Worm (Caenorhabditis elegans) whole organism, L1 larva: Measurements from ENCODE around the gene T07E3.2.

ENCODE experiments used
- C16A3.4 ChIP-seq: fragments of 150-350 bp; optimal IDR thresholded peaks from 2 replicates; lab custom pipeline; 2014; ENCODE audit warnings: missing biosample characterization, missing genetic modification characterization
- C34B4.2 ChIP-seq: sonication (generic microtip); optimal IDR thresholded peaks from 2 replicates; lab custom pipeline; 2017; ENCODE audit warnings: mild to moderate bottlenecking, missing genetic modification characterization, missing compliant biosample characterization
- F16B12.6 ChIP-seq: fragments of 150-350 bp; optimal IDR thresholded peaks from 2 replicates; lab custom pipeline; 2014; ENCODE audit warnings: missing biosample characterization, missing genetic modification characterization
- aha-1 ChIP-seq: fragments of 150-350 bp; optimal IDR thresholded peaks from 2 replicates; lab custom pipeline; 2014; ENCODE audit warnings: missing biosample characterization, missing genetic modification characterization
- alr-1 ChIP-seq: fragments of 200-800 bp; sonication (Bioruptor generic); optimal IDR thresholded peaks from 2 replicates; lab custom pipeline; 2018; ENCODE audit warnings: borderline replicate concordance, mild to moderate bottlenecking, missing genetic modification characterization, missing compliant biosample characterization
- ama-1 ChIP-seq: fragments of 150-350 bp; optimal IDR thresholded peaks from 2 replicates; lab custom pipeline; 2014
- blmp-1 ChIP-seq: fragments of 150-350 bp; optimal IDR thresholded peaks from 2 replicates; lab custom pipeline; 2014; ENCODE audit warnings: missing biosample characterization, missing genetic modification characterization
- ceh-90 ChIP-seq: sonication (generic microtip); optimal IDR thresholded peaks from 2 replicates; lab custom pipeline; 2016; ENCODE audit warnings: missing genetic modification characterization, missing compliant biosample characterization
- dpl-1 ChIP-seq, 3 experiments: fragments of 150-350 bp in 2 of 3; sonication (generic microtip) in 1 of 3; optimal IDR thresholded peaks; 2 replicates each; lab custom pipeline; 2014 to 2017; ENCODE audit warnings: missing biosample characterization in 3 of 3, missing genetic modification characterization in 3 of 3, missing genetic modification reagents in 3 of 3
- efl-1 ChIP-seq, 4 experiments: fragments of 150-350 bp; optimal IDR thresholded peaks in 3 of 4; peaks in 1 of 4; 1 replicate in 1 of 4; 2 replicates in 3 of 4; lab custom pipeline; 2014; ENCODE audit warnings: missing biosample characterization in 2 of 4, missing genetic modification characterization in 2 of 4, missing genetic modification reagents in 2 of 4
- efl-3 ChIP-seq: fragments of 200-800 bp; sonication (Bioruptor generic); optimal IDR thresholded peaks from 2 replicates; lab custom pipeline; 2018; ENCODE audit warnings: mild to moderate bottlenecking, missing genetic modification characterization, missing compliant biosample characterization
- elt-2 ChIP-seq: sonication (generic microtip); optimal IDR thresholded peaks from 2 replicates; lab custom pipeline; 2016; ENCODE audit warnings: missing genetic modification characterization, mild to moderate bottlenecking, inconsistent platforms, missing compliant biosample characterization, missing genetic modification reagents
- fkh-10 ChIP-seq: sonication (generic microtip); optimal IDR thresholded peaks from 2 replicates; lab custom pipeline; 2017; ENCODE audit warnings: missing biosample characterization, missing genetic modification reagents, missing genetic modification characterization
- fkh-4 ChIP-seq: sonication (generic microtip); optimal IDR thresholded peaks from 2 replicates; lab custom pipeline; 2016; ENCODE audit warnings: missing compliant biosample characterization, missing genetic modification characterization, borderline replicate concordance
- fkh-8 ChIP-seq: sonication (generic microtip); optimal IDR thresholded peaks from 2 replicates; lab custom pipeline; 2016; ENCODE audit warnings: mild to moderate bottlenecking, missing genetic modification characterization, missing compliant biosample characterization
- hlh-17 ChIP-seq: fragments of 200-800 bp; sonication (Bioruptor generic); optimal IDR thresholded peaks from 2 replicates; lab custom pipeline; 2018; ENCODE audit warnings: missing genetic modification characterization, mild to moderate bottlenecking, missing compliant biosample characterization, moderate library complexity, borderline replicate concordance
- hlh-4 ChIP-seq: sonication (generic microtip); optimal IDR thresholded peaks from 2 replicates; lab custom pipeline; 2016; ENCODE audit warnings: mild to moderate bottlenecking, missing genetic modification characterization, missing compliant biosample characterization
- isw-1 ChIP-seq: fragments of 200-800 bp; sonication (Bioruptor generic); IDR thresholded peaks from 2 replicates; pipeline ENCODE4 v1.3.6; 2022; ENCODE audit warnings: missing genetic modification characterization, missing compliant biosample characterization
- lin-14 ChIP-seq: fragments of 200-800 bp; sonication (Bioruptor generic); optimal IDR thresholded peaks from 2 replicates; lab custom pipeline; 2018; ENCODE audit warnings: mild to moderate bottlenecking, missing genetic modification characterization, moderate library complexity, missing compliant biosample characterization
- lsy-2 ChIP-seq, 2 experiments: fragments of 150-350 bp; optimal IDR thresholded peaks; 2 replicates each; lab custom pipeline; 2014; ENCODE audit warnings: missing biosample characterization in 2 of 2, missing genetic modification characterization in 2 of 2
- mef-2 ChIP-seq: fragments of 150-350 bp; optimal IDR thresholded peaks from 2 replicates; lab custom pipeline; 2014; ENCODE audit warnings: missing biosample characterization, missing genetic modification characterization
- mep-1 ChIP-seq: fragments of 150-350 bp; optimal IDR thresholded peaks from 2 replicates; lab custom pipeline; 2014; ENCODE audit warnings: missing biosample characterization, missing genetic modification characterization
- nhr-11 ChIP-seq: fragments of 150-350 bp; optimal IDR thresholded peaks from 2 replicates; lab custom pipeline; 2014; ENCODE audit warnings: missing biosample characterization, missing genetic modification characterization
- nhr-28 ChIP-seq: fragments of 150-350 bp; optimal IDR thresholded peaks from 2 replicates; lab custom pipeline; 2014; ENCODE audit warnings: missing biosample characterization, missing genetic modification characterization
- nhr-47 ChIP-seq: sonication (generic microtip); optimal IDR thresholded peaks from 2 replicates; lab custom pipeline; 2016; ENCODE audit warnings: mild to moderate bottlenecking, missing genetic modification characterization, moderate library complexity, missing compliant biosample characterization
- nhr-76 ChIP-seq: sonication (generic microtip); optimal IDR thresholded peaks from 2 replicates; lab custom pipeline; 2017; ENCODE audit warnings: missing biosample characterization, missing genetic modification characterization
- nhr-77 ChIP-seq: fragments of 150-350 bp; optimal IDR thresholded peaks from 2 replicates; lab custom pipeline; 2014; ENCODE audit warnings: missing biosample characterization, missing genetic modification characterization
- nhr-84 ChIP-seq: sonication (generic microtip); optimal IDR thresholded peaks from 2 replicates; lab custom pipeline; 2017; ENCODE audit warnings: missing biosample characterization, missing genetic modification characterization
- pag-3 ChIP-seq: sonication (generic microtip); optimal IDR thresholded peaks from 2 replicates; lab custom pipeline; 2017; ENCODE audit warnings: missing genetic modification characterization, mild to moderate bottlenecking, missing compliant biosample characterization, antibody characterized with exemption, borderline replicate concordance; ENCODE audit not compliant: insufficient read depth
- skn-1 ChIP-seq: fragments of 150-350 bp; optimal IDR thresholded peaks from 2 replicates; lab custom pipeline; 2014; ENCODE audit warnings: missing biosample characterization, missing genetic modification characterization
- snu-23 ChIP-seq: sonication (generic microtip); optimal IDR thresholded peaks from 2 replicates; lab custom pipeline; 2016; ENCODE audit warnings: missing genetic modification characterization, missing compliant biosample characterization
- sup-37 ChIP-seq: fragments of 200-800 bp; sonication (Bioruptor generic); optimal IDR thresholded peaks from 2 replicates; lab custom pipeline; 2018; ENCODE audit warnings: mild to moderate bottlenecking, missing genetic modification characterization, missing compliant biosample characterization
- tbx-2 ChIP-seq: sonication (generic microtip); optimal IDR thresholded peaks from 2 replicates; lab custom pipeline; 2016; ENCODE audit warnings: missing genetic modification characterization, missing compliant biosample characterization
- tlp-1 ChIP-seq: fragments of 150-350 bp; optimal IDR thresholded peaks from 2 replicates; lab custom pipeline; 2014; ENCODE audit warnings: missing biosample characterization, missing genetic modification characterization
- unc-130 ChIP-seq: fragments of 150-350 bp; optimal IDR thresholded peaks from 2 replicates; lab custom pipeline; 2017; ENCODE audit warnings: missing biosample characterization, missing genetic modification characterization, inconsistent platforms
- unc-86 ChIP-seq: sonication (generic microtip); optimal IDR thresholded peaks from 2 replicates; lab custom pipeline; 2016; ENCODE audit warnings: missing genetic modification characterization, missing compliant biosample characterization
- zag-1 ChIP-seq: fragments of 150-350 bp; optimal IDR thresholded peaks from 2 replicates; lab custom pipeline; 2014; ENCODE audit warnings: missing biosample characterization, missing genetic modification characterization
- ztf-11 ChIP-seq, 2 experiments: sonication (generic microtip); optimal IDR thresholded peaks; 2 replicates each; lab custom pipeline; 2016 to 2017; ENCODE audit warnings: missing genetic modification characterization in 2 of 2, missing biosample characterization in 1 of 2, missing compliant biosample characterization in 1 of 2

T07E3.2 gene

DNA sequence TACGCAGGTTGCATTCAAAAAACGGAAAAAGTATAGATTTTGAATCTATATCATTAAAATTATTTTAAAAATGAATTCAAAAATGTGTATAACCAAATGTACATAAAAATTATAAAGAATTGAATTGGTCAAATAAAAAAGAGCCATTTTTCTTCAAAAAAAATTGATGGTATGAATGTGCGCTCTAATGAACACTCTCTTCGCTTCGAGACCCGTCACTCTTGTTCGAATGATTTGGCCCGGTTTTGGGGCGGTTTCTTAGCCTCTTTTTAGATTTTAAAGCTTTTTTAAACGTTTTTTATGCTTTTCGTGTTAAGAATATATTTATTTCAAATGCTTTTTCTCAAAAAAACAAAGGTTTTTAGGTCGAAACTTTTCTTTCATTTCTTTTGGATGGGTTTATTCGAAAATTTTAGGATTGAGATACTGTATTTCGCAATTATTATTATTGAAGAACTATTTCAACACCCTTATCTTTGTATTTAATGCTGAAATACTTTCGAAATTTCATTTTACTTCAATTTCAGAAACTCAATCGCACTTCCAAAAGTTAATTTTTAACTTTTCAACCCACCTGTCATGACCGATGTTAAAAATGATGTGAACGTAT, 23.2 kb downstream of the T07E3.2 start, which contains the start of gene inf-1 (continued):
- TF ChIP-seq ama-1 (lab: Kevin White, UChicago): no peak
- TF ChIP-seq nhr-28 (tag; lab: Kevin White, UChicago): no peak
- TF ChIP-seq zag-1: no peak
- TF ChIP-seq nhr-84: no peak
- TF ChIP-seq tbx-2 (tag; lab: Kevin White, UChicago): no peak
- no peak for TF ChIP-seq fkh-10 (GFP tag; lab: Kevin White, UChicago)
- no peak for TF ChIP-seq sup-37 (GFP tag; lab: Kevin White, UChicago)
- peak; percentile 25 for TF ChIP-seq unc-130 (tag; lab: Kevin White, UChicago)
- TF ChIP-seq skn-1 (tag; lab: Kevin White, UChicago): peak; percentile 48
- peak; percentile 66 for TF ChIP-seq mep-1 (tag; lab: Kevin White, UChicago)
- TF ChIP-seq C34B4.2: no peak
- no peak for TF ChIP-seq ceh-90 (tag; lab: Kevin White, UChicago)
- TF ChIP-seq nhr-11: no peak
- TF ChIP-seq dpl-1 (GFP tag; optimal IDR thresholded peaks at IDR 0.05; lab: Kevin White, UChicago): peak; percentile 41 to 77 (median 61)
- no peak for TF ChIP-seq hlh-17 (GFP tag; lab: Kevin White, UChicago)
- no peak for TF ChIP-seq blmp-1 (tag; lab: Kevin White, UChicago)

DNA sequence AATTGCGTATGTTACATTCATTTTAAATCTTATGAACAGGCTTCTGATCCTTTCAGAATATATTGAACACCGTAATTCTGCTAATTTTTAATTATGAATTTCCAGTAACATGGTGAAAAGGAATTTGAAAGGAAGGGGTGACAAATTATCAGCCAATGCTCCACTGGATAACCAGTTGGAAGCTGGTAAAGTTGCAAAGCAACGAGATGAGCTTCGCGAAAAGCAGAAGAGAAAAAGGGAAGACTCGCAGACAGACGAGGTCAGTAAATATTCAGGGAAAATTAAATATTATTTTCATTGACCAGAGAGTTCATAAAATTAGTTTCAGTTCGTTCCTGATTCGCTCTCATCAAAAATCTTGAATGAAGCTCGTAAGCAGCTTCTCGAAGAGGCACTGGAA, 25.4 kb downstream of the T07E3.2 start, which contains the start of gene byn-1:
byn-1 (plus strand) TSS at position 106 of the 400 bp plus-strand sequence.
- no peak for TF ChIP-seq lin-14
- TF ChIP-seq F16B12.6 (tag; lab: Kevin White, UChicago): no peak
- TF ChIP-seq lsy-2 (tag; optimal IDR thresholded peaks at IDR 0.05; lab: Kevin White, UChicago): peak in 1 of 2 experiments; percentile 18

DNA sequence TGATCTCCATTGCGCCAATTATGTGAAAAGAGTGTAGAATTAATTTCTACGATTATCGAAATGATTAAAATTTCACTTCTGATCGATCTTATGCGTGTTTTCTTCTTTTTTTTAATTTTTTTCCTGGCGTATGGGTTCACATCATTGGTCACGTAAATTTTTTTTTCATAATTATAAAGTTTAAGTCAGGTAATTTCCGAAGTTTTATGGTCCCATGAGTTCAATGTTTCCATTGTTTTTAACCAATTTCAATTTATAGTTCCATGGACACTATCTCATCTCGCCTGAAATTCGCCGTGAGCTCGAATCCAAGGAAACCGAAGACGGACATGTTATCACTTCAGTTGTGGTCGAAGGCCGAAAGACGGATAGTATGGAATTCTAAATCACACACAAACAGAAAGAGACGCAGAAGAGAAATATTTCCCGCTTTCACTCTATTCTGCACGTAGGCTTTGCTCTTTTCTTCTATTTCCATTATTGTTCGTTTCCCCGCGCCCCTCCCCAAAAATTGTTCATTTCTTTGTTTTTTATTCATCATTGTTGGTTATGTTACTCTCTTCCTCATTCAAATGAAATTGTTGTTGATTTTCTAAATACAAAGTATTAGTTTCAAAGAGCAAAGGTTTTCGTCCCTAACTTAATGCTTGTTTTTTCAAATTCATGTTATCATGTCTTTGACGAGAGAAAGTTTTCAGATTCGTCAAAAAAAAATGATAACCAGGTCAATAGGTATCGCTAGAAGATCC, 28.9 kb downstream of the T07E3.2 start, which contains the start of the genes F57B9.8 and coq-2:
F57B9.8 (minus strand) TSS at position 51 of the 749 bp plus-strand sequence.
coq-2 (plus strand) TSS at position 699 of the 749 bp plus-strand sequence.
- no peak for TF ChIP-seq efl-1 (optimal IDR thresholded peaks at IDR 0.05; lab: Kevin White, UChicago)
- TF ChIP-seq efl-1 (GFP tag; optimal IDR thresholded peaks at IDR 0.05 in 1 of 2; lab: Kevin White, UChicago): no peak
- TF ChIP-seq F16B12.6 (tag; lab: Kevin White, UChicago): no peak
- no peak for TF ChIP-seq isw-1
- no peak for TF ChIP-seq ztf-11 (tag; optimal IDR thresholded peaks at IDR 0.05; lab: Kevin White, UChicago)
- TF ChIP-seq zag-1: no peak
- TF ChIP-seq unc-86 (tag; lab: Kevin White, UChicago): no peak
- TF ChIP-seq, all 84 proteins: peak for 0

DNA sequence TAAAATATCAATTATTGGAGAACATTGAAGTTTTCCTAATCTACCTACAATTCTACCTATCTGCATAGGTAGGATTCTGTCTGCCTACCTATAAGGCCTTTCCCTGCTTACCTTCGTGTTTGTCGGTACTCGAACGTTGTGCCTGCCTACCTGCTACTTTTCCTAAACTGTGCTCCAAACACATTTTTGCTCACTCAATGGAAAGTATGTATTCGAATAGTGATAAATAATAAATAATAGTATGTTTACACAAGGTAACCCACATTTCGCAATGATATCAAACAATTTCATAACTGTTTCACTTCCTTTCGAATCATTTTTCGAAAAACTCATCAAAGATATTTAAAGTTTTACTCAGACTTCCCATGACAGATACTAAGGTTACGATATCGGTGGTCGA, 33.0 kb downstream of the T07E3.2 start, which contains the start of gene F57B9.3:
F57B9.3 (plus strand) TSS at position 301 of the 400 bp plus-strand sequence.
- TF ChIP-seq F16B12.6 (tag; lab: Kevin White, UChicago) (no peak), C16A3.4 (tag; lab: Kevin White, UChicago) (no peak), nhr-76 (no peak), nhr-77 (no peak), snu-23 (GFP tag; lab: Kevin White, UChicago) (no peak), efl-3 (GFP tag; lab: Kevin White, UChicago) (no peak), mef-2 (tag; lab: Kevin White, UChicago) (no peak), elt-2 (tag; lab: Kevin White, UChicago) (no peak), tlp-1 (tag; lab: Kevin White, UChicago) (no peak), lsy-2 (tag; optimal IDR thresholded peaks at IDR 0.05; lab: Kevin White, UChicago) (no peak), fkh-8 (tag; lab: Kevin White, UChicago) (no peak), fkh-4 (tag; lab: Kevin White, UChicago) (no peak), pag-3 (tag; lab: Kevin White, UChicago) (no peak), nhr-47 (tag; lab: Kevin White, UChicago) (no peak), unc-86 (tag; lab: Kevin White, UChicago) (no peak), hlh-4 (no peak), alr-1 (tag; lab: Kevin White, UChicago) (no peak), aha-1 (tag; lab: Kevin White, UChicago) (no peak), hlh-17 (GFP tag; lab: Kevin White, UChicago) (no peak)
